Worm (Caenorhabditis elegans) whole organism, late embryonic: ENCODE measurements around the gene W09C2.10.

Experiments
- ceh-30 ChIP-seq: fragments of 150-350 bp; optimal IDR thresholded peaks from 2 replicates; lab custom pipeline; 2014; ENCODE audit warnings: missing biosample characterization, missing genetic modification characterization
- dmd-4 ChIP-seq: sonication (generic microtip); optimal IDR thresholded peaks from 2 replicates; lab custom pipeline; 2016; ENCODE audit warnings: borderline replicate concordance, missing genetic modification characterization, missing compliant biosample characterization
- elt-2 ChIP-seq: sonication (generic microtip); optimal IDR thresholded peaks from 2 replicates; lab custom pipeline; 2016; ENCODE audit warnings: missing genetic modification reagents, missing genetic modification characterization, missing compliant biosample characterization
- ets-4 ChIP-seq: sonication (generic microtip); optimal IDR thresholded peaks from 2 replicates; lab custom pipeline; 2016; ENCODE audit warnings: missing genetic modification characterization, missing compliant biosample characterization
- fkh-10 ChIP-seq: fragments of 150-350 bp; optimal IDR thresholded peaks from 2 replicates; lab custom pipeline; 2014; ENCODE audit warnings: missing biosample characterization, missing genetic modification reagents, missing genetic modification characterization
- hlh-8 ChIP-seq: sonication (generic microtip); optimal IDR thresholded peaks from 2 replicates; lab custom pipeline; 2016; ENCODE audit warnings: missing genotype, missing genetic modification characterization, missing compliant biosample characterization
- nfya-1 ChIP-seq: sonication (generic microtip); optimal IDR thresholded peaks from 2 replicates; lab custom pipeline; 2017; ENCODE audit warnings: missing genetic modification characterization, mild to moderate bottlenecking, missing compliant biosample characterization, antibody characterized with exemption, moderate library complexity
- nhr-11 ChIP-seq: fragments of 150-350 bp; optimal IDR thresholded peaks from 2 replicates; lab custom pipeline; 2014; ENCODE audit warnings: missing biosample characterization, missing genetic modification characterization
- pha-4 ChIP-seq: fragments of 150-350 bp; optimal IDR thresholded peaks from 2 replicates; lab custom pipeline; 2018; ENCODE audit warnings: missing biosample characterization, missing genetic modification reagents, missing genetic modification characterization

Gene W09C2.10

ce11 chrIV:9580021-9580420 is 44.9 kb downstream of the W09C2.10 start, which contains the start of gene npr-2:
TSS of gene npr-2 (minus strand) at chrIV:9580121.
- no peak for TF ChIP-seq ceh-30 (tag; lab: Kevin White, UChicago)
- no peak for TF ChIP-seq elt-2 (tag; lab: Kevin White, UChicago)
- TF ChIP-seq nfya-1 (tag; lab: Kevin White, UChicago): no peak
- no peak for TF ChIP-seq hlh-8 (tag; lab: Kevin White, UChicago)
- no peak for TF ChIP-seq dmd-4
- TF ChIP-seq pha-4 (tag; lab: Kevin White, UChicago): no peak
- no peak for TF ChIP-seq ets-4 (tag; lab: Kevin White, UChicago)
- no peak for TF ChIP-seq fkh-10 (GFP tag; lab: Kevin White, UChicago)
- TF ChIP-seq nhr-11 (tag; lab: Kevin White, UChicago): no peak
- TF ChIP-seq, all 69 proteins: peak for 0
